Fruit fly (Drosophila melanogaster) whole organism, wandering third instar larva: ENCODE measurements around the gene Tim17b1.
A peak's percentile ranks its signal among the peaks of the same experiment; 100 is the strongest.

ENCODE experiments used
- Abd-B ChIP-seq: fragments of >200 bp; optimal IDR thresholded peaks from 2 replicates; lab custom pipeline; 2017; ENCODE audit warnings: missing biosample characterization, missing genetic modification characterization
- CG32264 ChIP-seq: fragments of 200-800 bp; sonication (Bioruptor generic); optimal IDR thresholded peaks from 2 replicates; lab custom pipeline; 2016; ENCODE audit warnings: missing biosample characterization, missing genetic modification characterization
- CG9705 ChIP-seq: fragments of 200-800 bp; sonication (Bioruptor generic); optimal IDR thresholded peaks from 2 replicates; lab custom pipeline; 2018; ENCODE audit warnings: missing biosample characterization, mild to moderate bottlenecking, missing genetic modification characterization
- CrebA ChIP-seq: fragments of 200-800 bp; sonication (Bioruptor generic); optimal IDR thresholded peaks from 2 replicates; lab custom pipeline; 2016; ENCODE audit warnings: missing biosample characterization, mild to moderate bottlenecking, missing genetic modification characterization, borderline replicate concordance
- Dfd ChIP-seq: fragments of >200 bp; optimal IDR thresholded peaks from 2 replicates; lab custom pipeline; 2017; ENCODE audit warnings: missing biosample characterization, missing genetic modification characterization
- Dif ChIP-seq: fragments of 200-275, 200-300 bp; sonication (Bioruptor generic); optimal IDR thresholded peaks from 2 replicates; lab custom pipeline; 2018; ENCODE audit warnings: missing biosample characterization, missing genetic modification characterization; ENCODE audit not compliant: partially characterized antibody
- GATAd ChIP-seq: sonication (Bioruptor generic); optimal IDR thresholded peaks from 2 replicates; lab custom pipeline; 2016; ENCODE audit warnings: missing biosample characterization, missing genetic modification characterization
- HLH106 ChIP-seq: fragments of 200-800 bp; optimal IDR thresholded peaks from 3 replicates; lab custom pipeline; 2019; ENCODE audit warnings: missing biosample characterization, mild to moderate bottlenecking, missing genetic modification characterization, moderate library complexity
- Hnf4 ChIP-seq: fragments of 200-800 bp; sonication (Bioruptor generic); optimal IDR thresholded peaks from 2 replicates; lab custom pipeline; 2016; ENCODE audit warnings: missing biosample characterization, mild to moderate bottlenecking, missing genetic modification characterization
- Hr78 ChIP-seq: fragments of >200 bp; optimal IDR thresholded peaks from 2 replicates; lab custom pipeline; 2017; ENCODE audit warnings: missing biosample characterization, missing genetic modification characterization
- Hr83 ChIP-seq: fragments of 200-300 bp; sonication (Bioruptor generic); optimal IDR thresholded peaks from 2 replicates; lab custom pipeline; 2016; ENCODE audit warnings: missing biosample characterization, mild to moderate bottlenecking, missing genetic modification characterization, moderate library complexity; ENCODE audit not compliant: poor library complexity, severe bottlenecking
- Jra ChIP-seq: sonication (Bioruptor generic); optimal IDR thresholded peaks from 2 replicates; lab custom pipeline; 2016; ENCODE audit warnings: missing biosample characterization, missing genetic modification characterization
- Mio ChIP-seq: sonication (Bioruptor generic); optimal IDR thresholded peaks from 2 replicates; lab custom pipeline; 2016; ENCODE audit warnings: missing biosample characterization, missing genetic modification characterization
- Myc ChIP-seq: fragments of >200 bp; optimal IDR thresholded peaks from 2 replicates; lab custom pipeline; 2017
- N ChIP-seq: fragments of >200 bp; optimal IDR thresholded peaks from 2 replicates; lab custom pipeline; 2018; ENCODE audit warnings: missing biosample characterization, missing external identifiers, missing genetic modification characterization
- OdsH ChIP-seq: fragments of 200-800 bp; sonication (Bioruptor generic); optimal IDR thresholded peaks from 2 replicates; lab custom pipeline; 2016; ENCODE audit warnings: missing biosample characterization, mild to moderate bottlenecking, missing genetic modification characterization
- Rel ChIP-seq, 2 experiments: fragments of 200-800 bp; sonication (Bioruptor generic) in 1 of 2; optimal IDR thresholded peaks; 2 replicates in 1 of 2; 3 replicates in 1 of 2; lab custom pipeline; 2016 to 2019; ENCODE audit warnings: mild to moderate bottlenecking in 2 of 2, missing biosample characterization in 2 of 2, missing genetic modification characterization in 2 of 2, moderate library complexity in 1 of 2
- Sp1 ChIP-seq: fragments of 200-800 bp; sonication (Bioruptor generic); optimal IDR thresholded peaks from 3 replicates; lab custom pipeline; 2019; ENCODE audit warnings: missing biosample characterization, mild to moderate bottlenecking, missing genetic modification characterization, moderate library complexity
- Vsx2 ChIP-seq: fragments of 200-300, 225-300 bp; sonication (Bioruptor generic); optimal IDR thresholded peaks from 2 replicates; lab custom pipeline; 2018; ENCODE audit warnings: missing biosample characterization, missing genetic modification characterization; ENCODE audit not compliant: partially characterized antibody
- br ChIP-seq: fragments of 200-800 bp; sonication (Bioruptor generic); optimal IDR thresholded peaks from 2 replicates; lab custom pipeline; 2016; ENCODE audit warnings: missing biosample characterization, missing genetic modification characterization
- brk ChIP-seq: fragments of 200-800 bp; sonication (Bioruptor generic); optimal IDR thresholded peaks from 2 replicates; lab custom pipeline; 2016; ENCODE audit warnings: missing biosample characterization, mild to moderate bottlenecking, missing genetic modification characterization
- dl ChIP-seq, 2 experiments: fragments of 175-275, 200-275 bp in 1 of 2; fragments of 200-275 bp in 1 of 2; sonication (Bioruptor generic); optimal IDR thresholded peaks; lab custom pipeline; 2018; ENCODE audit warnings: mild to moderate bottlenecking in 2 of 2, missing biosample characterization in 2 of 2, missing genetic modification characterization in 2 of 2, moderate library complexity in 2 of 2; ENCODE audit not compliant: partially characterized antibody in 2 of 2, insufficient read depth in 1 of 2
- dmrt93B ChIP-seq: fragments of 200-800 bp; sonication (Bioruptor generic); optimal IDR thresholded peaks from 2 replicates; lab custom pipeline; 2018; ENCODE audit warnings: missing biosample characterization, mild to moderate bottlenecking, missing genetic modification characterization
- dsf ChIP-seq: sonication (Bioruptor generic); optimal IDR thresholded peaks from 2 replicates; lab custom pipeline; 2016; ENCODE audit warnings: missing biosample characterization, missing genetic modification characterization, borderline replicate concordance
- ey ChIP-seq: fragments of 200-800 bp; sonication (Bioruptor generic); optimal IDR thresholded peaks from 2 replicates; lab custom pipeline; 2016; ENCODE audit warnings: missing biosample characterization, missing genetic modification characterization
- foxo ChIP-seq, 2 experiments: fragments of 200-800 bp; sonication (Bioruptor generic); optimal IDR thresholded peaks; 2 replicates in 1 of 2; 3 replicates in 1 of 2; lab custom pipeline; 2016 to 2017; ENCODE audit warnings: missing biosample characterization in 2 of 2, missing genetic modification characterization in 2 of 2
- fru ChIP-seq: fragments of 200-800 bp; sonication (Bioruptor generic); optimal IDR thresholded peaks from 3 replicates; lab custom pipeline; 2016; ENCODE audit warnings: missing biosample characterization, mild to moderate bottlenecking, missing genetic modification characterization
- h ChIP-seq: fragments of 200-800 bp; sonication (Bioruptor generic); optimal IDR thresholded peaks from 3 replicates; lab custom pipeline; 2016; ENCODE audit warnings: missing biosample characterization, mild to moderate bottlenecking, missing genetic modification characterization
- jim ChIP-seq: fragments of 175-275, 200-325 bp; sonication (Bioruptor generic); optimal IDR thresholded peaks from 2 replicates; lab custom pipeline; 2016; ENCODE audit warnings: missing biosample characterization, mild to moderate bottlenecking, missing genetic modification characterization
- lola ChIP-seq: fragments of >200 bp; optimal IDR thresholded peaks from 2 replicates; lab custom pipeline; 2017; ENCODE audit warnings: missing biosample characterization, missing genetic modification characterization
- pan ChIP-seq: fragments of >200 bp; optimal IDR thresholded peaks from 2 replicates; lab custom pipeline; 2017
- psq ChIP-seq: fragments of 200-800 bp; sonication (Bioruptor generic); optimal IDR thresholded peaks from 3 replicates; lab custom pipeline; 2017; ENCODE audit warnings: missing biosample characterization, mild to moderate bottlenecking, missing genetic modification characterization, moderate library complexity
- rgr ChIP-seq: fragments of 200-800 bp; sonication (Bioruptor generic); optimal IDR thresholded peaks from 3 replicates; lab custom pipeline; 2016; ENCODE audit warnings: missing biosample characterization, mild to moderate bottlenecking, missing genetic modification characterization
- sage ChIP-seq: fragments of 200-800 bp; sonication (Bioruptor generic); optimal IDR thresholded peaks from 2 replicates; lab custom pipeline; 2016; ENCODE audit warnings: missing biosample characterization, mild to moderate bottlenecking, missing genetic modification characterization
- sv ChIP-seq: fragments of 200-800 bp; sonication (Bioruptor generic); optimal IDR thresholded peaks from 3 replicates; lab custom pipeline; 2016; ENCODE audit warnings: missing biosample characterization, missing genetic modification characterization
- tai ChIP-seq: sonication (Bioruptor generic); optimal IDR thresholded peaks from 2 replicates; lab custom pipeline; 2016; ENCODE audit warnings: missing biosample characterization, missing genetic modification characterization
- usp ChIP-seq: fragments of >200 bp; optimal IDR thresholded peaks from 2 replicates; lab custom pipeline; 2017; ENCODE audit warnings: missing biosample characterization, missing genetic modification characterization
- woc ChIP-seq: sonication (Bioruptor generic); optimal IDR thresholded peaks from 2 replicates; lab custom pipeline; 2016; ENCODE audit warnings: missing biosample characterization, mild to moderate bottlenecking, missing genetic modification characterization

The Tim17b1 gene

dm6 chr3R:5322182-5322609 lies 22.3 kb downstream of the Tim17b1 start:
- TF ChIP-seq jim (no peak), dl (GFP tag; optimal IDR thresholded peaks at IDR 0.05; lab: Kevin White, UChicago; ENCODE audit: insufficient read depth in 1 of 2, partially characterized antibody in 2 of 2) (no peak), Hr83 (GFP tag; lab: Kevin White, UChicago) (no peak), CG9705 (GFP tag; lab: Kevin White, UChicago) (no peak), woc (GFP tag; lab: Kevin White, UChicago) (no peak), HLH106 (tag; lab: Kevin White, UChicago) (no peak), OdsH (no peak), sv (GFP tag; lab: Kevin White, UChicago) (no peak), pan (lab: Kevin White, UChicago) (no peak), tai (GFP tag; lab: Kevin White, UChicago) (no peak), Sp1 (GFP tag; lab: Kevin White, UChicago) (no peak), Jra (GFP tag; lab: Kevin White, UChicago) (no peak), Dif (GFP tag; lab: Kevin White, UChicago) (no peak), foxo (GFP tag; optimal IDR thresholded peaks at IDR 0.05; lab: Kevin White, UChicago) (no peak), Abd-B (no peak), Myc (no peak), Hnf4 (no peak), fru (GFP tag; lab: Kevin White, UChicago) (no peak), dmrt93B (no peak)

DNA sequence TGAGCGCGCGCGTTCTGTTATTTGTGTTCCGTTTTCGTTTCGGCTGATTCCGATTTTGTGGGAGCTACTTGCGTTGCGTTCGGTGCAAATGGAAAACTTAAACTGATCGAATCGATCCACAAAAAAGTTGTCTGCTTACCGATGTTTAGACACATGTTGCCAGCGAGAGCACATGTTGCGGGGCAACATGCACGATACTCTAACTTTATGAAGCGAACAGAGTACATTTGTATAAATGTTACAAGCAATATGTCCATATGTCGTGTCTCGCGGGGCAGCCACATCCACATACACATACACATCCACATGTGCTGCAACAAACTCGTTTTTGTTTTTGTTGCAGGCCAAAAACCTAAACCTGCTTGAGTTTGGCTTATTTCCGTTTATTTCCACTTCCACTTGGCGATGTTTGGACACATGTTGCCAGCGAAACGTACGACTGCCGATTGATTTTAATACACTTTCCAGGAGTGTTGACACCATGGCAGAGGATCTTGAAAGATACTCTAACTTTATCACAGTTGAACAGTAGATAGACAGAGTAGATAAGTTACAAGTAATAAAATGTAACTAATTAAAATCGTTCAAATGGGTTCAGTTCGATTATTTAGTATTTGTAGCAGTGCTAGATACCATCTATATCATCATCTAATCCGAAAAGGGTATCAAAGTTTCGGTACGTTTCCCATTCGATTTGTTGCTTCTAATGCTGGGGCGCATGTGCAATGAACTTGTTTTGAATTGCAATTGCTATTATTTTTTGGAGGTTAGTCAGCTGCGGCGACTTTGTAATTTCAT lies 24.0 kb downstream of the Tim17b1 start:
- no peak for TF ChIP-seq lola
- TF ChIP-seq CrebA (GFP tag; lab: Kevin White, UChicago): peak; percentile 67
- no peak for TF ChIP-seq woc (GFP tag; lab: Kevin White, UChicago)
- peak; percentile 40 for TF ChIP-seq h (GFP tag; lab: Kevin White, UChicago)
- peak; percentile 45 for TF ChIP-seq Vsx2 (GFP tag; lab: Kevin White, UChicago)
- TF ChIP-seq psq (GFP tag; lab: Kevin White, UChicago): peak; percentile 33
- TF ChIP-seq HLH106 (tag; lab: Kevin White, UChicago): no peak
- no peak for TF ChIP-seq brk (GFP tag; lab: Kevin White, UChicago)
- no peak for TF ChIP-seq usp (GFP tag; lab: Kevin White, UChicago)
- TF ChIP-seq sv (GFP tag; lab: Kevin White, UChicago): no peak
- peak; percentile 23 for TF ChIP-seq rgr (GFP tag; lab: Kevin White, UChicago)
- no peak for TF ChIP-seq Hnf4
- TF ChIP-seq pan (lab: Kevin White, UChicago): no peak
- TF ChIP-seq Dfd: no peak
- no peak for TF ChIP-seq Abd-B
- TF ChIP-seq Hr78 (GFP tag; lab: Kevin White, UChicago): no peak
- peak; percentile 11 for TF ChIP-seq Rel (GFP tag; optimal IDR thresholded peaks at IDR 0.05; lab: Kevin White, UChicago)
- TF ChIP-seq Rel (tag; optimal IDR thresholded peaks at IDR 0.05; lab: Kevin White, UChicago): no peak
- TF ChIP-seq GATAd (GFP tag; lab: Kevin White, UChicago): no peak
- no peak for TF ChIP-seq Hr83 (GFP tag; lab: Kevin White, UChicago)
- TF ChIP-seq Myc: no peak
- TF ChIP-seq CG32264 (GFP tag; lab: Kevin White, UChicago): no peak
- no peak for TF ChIP-seq dmrt93B
- TF ChIP-seq Sp1 (GFP tag; lab: Kevin White, UChicago): no peak
- no peak for TF ChIP-seq CG9705 (GFP tag; lab: Kevin White, UChicago)
- TF ChIP-seq dl (GFP tag; optimal IDR thresholded peaks at IDR 0.05; lab: Kevin White, UChicago; ENCODE audit: insufficient read depth in 1 of 2, partially characterized antibody in 2 of 2): peak; percentile 3 to 11
- no peak for TF ChIP-seq Jra (GFP tag; lab: Kevin White, UChicago)
- no peak for TF ChIP-seq foxo (GFP tag; optimal IDR thresholded peaks at IDR 0.05; lab: Kevin White, UChicago)
- TF ChIP-seq tai (GFP tag; lab: Kevin White, UChicago): no peak
- no peak for TF ChIP-seq Mio (GFP tag; lab: Kevin White, UChicago)
- no peak for TF ChIP-seq jim
- TF ChIP-seq OdsH: no peak
- TF ChIP-seq Dif (GFP tag; lab: Kevin White, UChicago): no peak
- TF ChIP-seq ey: no peak
- TF ChIP-seq fru (GFP tag; lab: Kevin White, UChicago): no peak
- no peak for TF ChIP-seq dsf (GFP tag; lab: Kevin White, UChicago)
- no peak for TF ChIP-seq sage (GFP tag; lab: Kevin White, UChicago)
- TF ChIP-seq N (GFP tag; lab: Kevin White, UChicago): no peak
- TF ChIP-seq br (GFP tag; lab: Kevin White, UChicago): no peak
